Fruit fly (Drosophila melanogaster): Measurements from ENCODE around the gene ImpL1.

Gene ImpL1

DNA sequence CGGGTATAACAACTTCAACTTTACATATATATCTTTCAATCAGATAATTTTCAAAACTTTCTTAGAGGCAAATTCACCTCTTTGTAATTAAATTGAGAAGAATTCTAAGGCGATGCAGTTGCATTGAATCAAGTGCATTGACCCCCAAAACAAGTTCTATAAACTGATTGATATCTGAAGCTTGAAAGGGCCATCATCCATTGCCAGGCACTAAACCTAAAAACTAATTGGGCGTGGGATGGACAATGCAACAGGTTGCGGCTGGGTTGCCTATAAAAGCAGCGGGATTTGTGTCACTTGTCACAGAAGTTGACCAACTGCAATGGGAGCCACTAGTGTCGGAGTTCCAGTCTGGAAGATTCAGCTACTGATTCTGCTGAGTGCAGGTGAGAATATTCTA is 1.9 kb downstream of the ImpL1 start, which contains the start of gene CG14110:
Gene CG14110, plus strand, starts transcription at position 301 of the 400 bp plus-strand sequence.
- TF ChIP-seq toe (GFP tag; optimal IDR thresholded peaks at IDR 0.05) = no peak
- TF ChIP-seq CG14711 (tag; optimal IDR thresholded peaks at IDR 0.05) = no peak
- TF ChIP-seq Clk (GFP tag; optimal IDR thresholded peaks at IDR 0.05) = no peak
- no peak for TF ChIP-seq CG33017 (tag; optimal IDR thresholded peaks at IDR 0.05)
- no peak for TF ChIP-seq CG11617 (GFP tag; optimal IDR thresholded peaks at IDR 0.05)
- no peak for TF ChIP-seq cic (GFP tag; optimal IDR thresholded peaks at IDR 0.05)
- no peak for TF ChIP-seq CG12768 (GFP tag; optimal IDR thresholded peaks at IDR 0.05)
- TF ChIP-seq Hr96 (GFP tag; optimal IDR thresholded peaks at IDR 0.05) = no peak
- no peak for TF ChIP-seq CG7045 (GFP tag; optimal IDR thresholded peaks at IDR 0.05)
- TF ChIP-seq Crg-1 (GFP tag; optimal IDR thresholded peaks at IDR 0.05) = no peak
- TF ChIP-seq CG7101 (tag; optimal IDR thresholded peaks at IDR 0.05) = no peak
- TF ChIP-seq cnc (optimal IDR thresholded peaks at IDR 0.05) = no peak
- TF ChIP-seq kay (GFP tag; ENCODE audit: borderline replicate concordance) = no peak
- TF ChIP-seq CG5204 (GFP tag; optimal IDR thresholded peaks at IDR 0.05) = no peak
- no peak for TF ChIP-seq ovo (GFP tag; optimal IDR thresholded peaks at IDR 0.05)

DNA sequence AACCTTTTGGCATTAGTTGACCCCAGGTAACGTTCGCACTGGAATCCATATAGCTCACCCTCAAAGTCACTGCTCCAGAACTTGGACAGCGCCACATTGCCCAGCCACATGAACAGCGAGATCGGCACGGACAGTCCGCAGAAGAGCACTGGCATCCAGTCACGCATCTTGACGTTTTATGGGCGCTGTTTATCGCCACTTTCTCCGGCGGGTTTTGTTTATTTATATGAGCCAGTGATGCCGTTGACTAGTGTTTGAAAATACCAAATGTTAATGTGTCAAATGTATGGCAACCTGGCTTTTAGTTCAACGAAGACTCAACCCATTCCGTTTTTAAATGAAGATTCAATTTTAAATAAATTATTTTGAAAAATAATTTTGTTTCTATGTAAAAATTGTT is 5.0 kb downstream of the ImpL1 start, which contains the start of gene CG10171:
Gene CG10171, minus strand, starts transcription at position 300 of the 400 bp plus-strand sequence.
- TF ChIP-seq tj (GFP tag; optimal IDR thresholded peaks at IDR 0.05) = no peak
- TF ChIP-seq CG7045 (GFP tag; optimal IDR thresholded peaks at IDR 0.05) = no peak
- TF ChIP-seq CG33017 (tag; optimal IDR thresholded peaks at IDR 0.05) = no peak
- no peak for TF ChIP-seq CG7101 (tag; optimal IDR thresholded peaks at IDR 0.05)
- no peak for TF ChIP-seq Mnt (GFP tag; optimal IDR thresholded peaks at IDR 0.05)
- TF ChIP-seq CG1620 (GFP tag; optimal IDR thresholded peaks at IDR 0.05) = no peak
- no peak for TF ChIP-seq CG14711 (tag; optimal IDR thresholded peaks at IDR 0.05)
- TF ChIP-seq Hr96 (GFP tag; optimal IDR thresholded peaks at IDR 0.05) = no peak
- no peak for TF ChIP-seq CG11617 (GFP tag; optimal IDR thresholded peaks at IDR 0.05)
- no peak for TF ChIP-seq Crg-1 (GFP tag; optimal IDR thresholded peaks at IDR 0.05)
- TF ChIP-seq ovo (GFP tag; optimal IDR thresholded peaks at IDR 0.05) = no peak
- TF ChIP-seq pad (GFP tag; optimal IDR thresholded peaks at IDR 0.05) = no peak
- no peak for TF ChIP-seq bab1 (GFP tag; optimal IDR thresholded peaks at IDR 0.05)
- no peak for TF ChIP-seq cnc (optimal IDR thresholded peaks at IDR 0.05)
- no peak for TF ChIP-seq Clk (GFP tag; optimal IDR thresholded peaks at IDR 0.05)
- no peak for TF ChIP-seq CG12768 (GFP tag; optimal IDR thresholded peaks at IDR 0.05)
- no peak for TF ChIP-seq CG5204 (GFP tag; optimal IDR thresholded peaks at IDR 0.05)

- no peak for TF ChIP-seq CG33017 (tag; optimal IDR thresholded peaks at IDR 0.05)
- no peak for TF ChIP-seq pad (GFP tag; optimal IDR thresholded peaks at IDR 0.05)
- TF ChIP-seq CG7101 (tag; optimal IDR thresholded peaks at IDR 0.05) = no peak
- no peak for TF ChIP-seq Mnt (GFP tag; optimal IDR thresholded peaks at IDR 0.05)
These were observed 7.3 kb downstream of the ImpL1 start, which contains the start of gene Poc1 for dm6 chr3L:13389834-13390233. Gene Poc1 (minus strand): TSS chr3L:13390006.

- TF ChIP-seq CG7101 (tag; optimal IDR thresholded peaks at IDR 0.05) (no peak), CG33017 (tag; optimal IDR thresholded peaks at IDR 0.05) (no peak), CG11617 (GFP tag; optimal IDR thresholded peaks at IDR 0.05) (no peak), CG14711 (tag; optimal IDR thresholded peaks at IDR 0.05) (no peak), cic (GFP tag; optimal IDR thresholded peaks at IDR 0.05) (no peak), CG5204 (GFP tag; optimal IDR thresholded peaks at IDR 0.05) (no peak), toe (GFP tag; optimal IDR thresholded peaks at IDR 0.05) (no peak), bab1 (GFP tag; optimal IDR thresholded peaks at IDR 0.05) (no peak), cnc (optimal IDR thresholded peaks at IDR 0.05) (no peak), ovo (GFP tag; optimal IDR thresholded peaks at IDR 0.05) (no peak), Mnt (GFP tag; optimal IDR thresholded peaks at IDR 0.05) (no peak)
These were observed 11.0 kb downstream of the ImpL1 start for dm6 chr3L:13393538-13393937.

dm6 chr3L:13397656-13398055 is 15.1 kb downstream of the ImpL1 start:
- TF ChIP-seq toe (GFP tag; optimal IDR thresholded peaks at IDR 0.05) (no peak), CG7045 (GFP tag; optimal IDR thresholded peaks at IDR 0.05) (no peak), Crg-1 (GFP tag; optimal IDR thresholded peaks at IDR 0.05) (no peak), CG5204 (GFP tag; optimal IDR thresholded peaks at IDR 0.05) (no peak), CG11617 (GFP tag; optimal IDR thresholded peaks at IDR 0.05) (no peak), cic (GFP tag; optimal IDR thresholded peaks at IDR 0.05) (no peak), CG14711 (tag; optimal IDR thresholded peaks at IDR 0.05) (no peak), Mnt (GFP tag; optimal IDR thresholded peaks at IDR 0.05) (no peak), CG1620 (GFP tag; optimal IDR thresholded peaks at IDR 0.05) (no peak), ovo (GFP tag; optimal IDR thresholded peaks at IDR 0.05) (no peak), CG7101 (tag; optimal IDR thresholded peaks at IDR 0.05) (no peak), kay (GFP tag; ENCODE audit: borderline replicate concordance) (no peak), bab1 (GFP tag; optimal IDR thresholded peaks at IDR 0.05) (no peak), CG12768 (GFP tag; optimal IDR thresholded peaks at IDR 0.05) (no peak), CG33017 (tag; optimal IDR thresholded peaks at IDR 0.05) (no peak), tj (GFP tag; optimal IDR thresholded peaks at IDR 0.05) (no peak)

DNA sequence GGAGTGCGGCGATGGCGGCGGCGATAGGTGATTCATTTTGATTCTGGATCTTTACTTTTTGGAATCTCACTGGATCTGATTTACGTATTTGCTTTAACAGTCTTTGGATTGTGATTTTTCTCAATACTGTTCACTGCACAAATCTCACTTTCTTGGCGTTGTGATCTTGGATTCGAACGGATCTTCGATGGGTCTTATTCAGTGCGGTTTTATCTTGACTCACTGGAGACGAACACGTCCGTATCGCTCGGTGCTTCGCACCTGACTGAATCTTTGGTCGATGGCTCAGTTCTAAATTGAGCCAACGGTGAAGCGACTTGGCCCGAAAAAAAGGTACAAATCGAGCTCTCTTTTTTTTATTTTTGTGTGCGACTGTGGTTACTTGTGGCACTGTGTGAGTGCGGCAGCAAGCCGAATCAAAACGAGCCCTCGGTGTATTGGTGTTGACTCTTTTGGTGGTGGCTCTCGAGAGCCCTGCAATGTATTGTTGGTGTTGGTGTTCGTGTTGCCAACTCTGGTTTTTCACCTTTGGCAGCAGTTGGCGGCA is 18.4 kb downstream of the ImpL1 start, which contains the start of gene sens:
Gene sens, minus strand, starts transcription at position 254 of the 547 bp plus-strand sequence.
- TF ChIP-seq CG1620 (GFP tag; optimal IDR thresholded peaks at IDR 0.05) = no peak
- TF ChIP-seq bab1 (GFP tag; optimal IDR thresholded peaks at IDR 0.05) = no peak
- no peak for TF ChIP-seq CG33017 (tag; optimal IDR thresholded peaks at IDR 0.05)
- no peak for TF ChIP-seq CG14711 (tag; optimal IDR thresholded peaks at IDR 0.05)
- no peak for TF ChIP-seq Clk (GFP tag; optimal IDR thresholded peaks at IDR 0.05)
- TF ChIP-seq Hr96 (GFP tag; optimal IDR thresholded peaks at IDR 0.05) = no peak
- TF ChIP-seq CG7045 (GFP tag; optimal IDR thresholded peaks at IDR 0.05) = no peak
- TF ChIP-seq cnc (optimal IDR thresholded peaks at IDR 0.05) = no peak
- no peak for TF ChIP-seq pad (GFP tag; optimal IDR thresholded peaks at IDR 0.05)
- no peak for TF ChIP-seq CG12768 (GFP tag; optimal IDR thresholded peaks at IDR 0.05)
- TF ChIP-seq ovo (GFP tag; optimal IDR thresholded peaks at IDR 0.05) = no peak
- TF ChIP-seq tj (GFP tag; optimal IDR thresholded peaks at IDR 0.05) = no peak
